Fruit fly (Drosophila melanogaster) Kc167 (cell line): ENCODE data around the gene BNIP3.

Source experiments
- Myc ChIP-seq: fragments of >200 bp; optimal IDR thresholded peaks from 2 replicates; lab custom pipeline; 2017; ENCODE audit warnings: missing external identifiers
- Sin3A ChIP-seq: fragments of >200 bp; optimal IDR thresholded peaks from 2 replicates; lab custom pipeline; 2018; ENCODE audit warnings: missing external identifiers
- insv ChIP-seq: fragments of >200 bp; optimal IDR thresholded peaks from 3 replicates; lab custom pipeline; 2018; ENCODE audit warnings: missing external identifiers
- psq ChIP-seq: fragments of >200 bp; optimal IDR thresholded peaks from 2 replicates; lab custom pipeline; 2017; ENCODE audit warnings: missing external identifiers
- ttk ChIP-seq: sonication (Bioruptor generic); optimal IDR thresholded peaks from 2 replicates; lab custom pipeline; 2017; ENCODE audit warnings: missing external identifiers

dm6 chr3L:20487649-20488048 is 31.5 kb downstream of the BNIP3 start:
- no peak for TF ChIP-seq insv (lab: Kevin White, UChicago)
- TF ChIP-seq Sin3A (lab: Kevin White, UChicago): no peak
- TF ChIP-seq psq (lab: Kevin White, UChicago): no peak
- no peak for TF ChIP-seq Myc (lab: Kevin White, UChicago)
- TF ChIP-seq ttk: no peak
